Worm (Caenorhabditis elegans): ENCODE data around the gene F23D12.7.

DNA sequence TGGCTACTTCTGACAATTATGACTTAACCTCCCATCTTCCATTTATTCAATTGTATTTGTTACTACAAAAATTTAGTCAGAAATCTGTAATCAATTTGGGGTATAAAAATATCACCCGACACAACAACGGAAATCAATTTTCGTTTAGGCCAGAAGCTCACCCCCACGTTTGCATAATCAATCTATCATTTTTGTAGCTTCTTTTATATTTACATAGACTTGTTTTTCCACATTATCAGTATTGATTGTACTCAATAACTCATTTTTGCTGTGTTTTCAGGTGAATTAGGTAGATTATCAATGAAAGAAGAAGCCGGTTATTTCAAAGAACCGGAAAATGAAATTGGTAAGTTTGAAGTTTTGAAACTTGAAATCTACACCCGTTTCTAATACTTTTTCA, 20.1 kb upstream of the F23D12.7 start, which contains the start of gene M163.5:
- no peak for TF ChIP-seq W03F9.2 (tag; optimal IDR thresholded peaks at IDR 0.05)
- TF ChIP-seq him-1 (tag; optimal IDR thresholded peaks at IDR 0.05), result no peak
- no peak for TF ChIP-seq dao-5 (tag; optimal IDR thresholded peaks at IDR 0.05)
